Worm (Caenorhabditis elegans): ENCODE data around the gene cyp-13A1.

DNA sequence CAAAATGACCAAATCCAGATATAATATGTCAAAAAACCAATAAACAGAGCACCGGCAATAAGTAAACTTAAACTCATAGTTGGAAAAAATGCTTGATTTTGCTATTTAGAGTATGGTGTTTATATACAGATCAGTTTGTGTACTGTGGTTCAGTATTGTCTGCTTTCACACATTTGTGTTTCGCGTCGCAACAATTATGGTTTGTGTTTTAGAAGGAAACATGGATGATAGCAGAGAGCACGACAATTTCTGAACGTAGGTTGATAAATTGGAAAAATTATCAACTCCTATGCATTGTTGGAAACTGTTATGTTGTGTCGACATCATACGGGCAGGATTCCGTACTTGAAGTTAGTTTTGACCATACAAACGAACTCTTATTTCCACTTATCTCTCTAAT is 15.9 kb upstream of the cyp-13A1 start, which contains the start of gene cyp-13A4:
- TF ChIP-seq nhr-2 (tag; optimal IDR thresholded peaks at IDR 0.05) (no peak), pha-4 (tag; optimal IDR thresholded peaks at IDR 0.05) (no peak), unc-39 (tag; optimal IDR thresholded peaks at IDR 0.05) (no peak), mls-2 (tag; optimal IDR thresholded peaks at IDR 0.05) (no peak), ztf-11 (tag; optimal IDR thresholded peaks at IDR 0.05) (no peak), lin-13 (tag; optimal IDR thresholded peaks at IDR 0.05) (no peak), nhr-12 (tag; optimal IDR thresholded peaks at IDR 0.05) (no peak), snpc-4 (tag; optimal IDR thresholded peaks at IDR 0.05) (no peak), unc-62 (GFP tag; optimal IDR thresholded peaks at IDR 0.05) (no peak), nhr-28 (tag; optimal IDR thresholded peaks at IDR 0.05) (no peak), lsy-2 (tag; optimal IDR thresholded peaks at IDR 0.05) (no peak), ceh-39 (tag; optimal IDR thresholded peaks at IDR 0.05) (no peak), cnd-1 (tag; optimal IDR thresholded peaks at IDR 0.05) (no peak)

Data from whole organism, mixed stage, embryonic.